Fruit fly (Drosophila melanogaster) whole organism, embryonic: Measurements from ENCODE around the gene CG43998.

ENCODE experiments used
- Asciz ChIP-seq: fragments of 200-800 bp; sonication (Bioruptor generic); optimal IDR thresholded peaks from 2 replicates; lab custom pipeline; 2017; ENCODE audit warnings: missing biosample characterization, mild to moderate bottlenecking, missing genetic modification characterization, missing genetic modification reagents
- CG10274 ChIP-seq: fragments of 200-800 bp; sonication (Bioruptor generic); optimal IDR thresholded peaks from 3 replicates; lab custom pipeline; 2017; ENCODE audit warnings: missing biosample characterization, mild to moderate bottlenecking, missing genetic modification characterization
- CG10565 ChIP-seq: fragments of 200-800 bp; sonication (Bioruptor generic); optimal IDR thresholded peaks from 3 replicates; lab custom pipeline; 2016; ENCODE audit warnings: missing biosample characterization, mild to moderate bottlenecking, missing genetic modification characterization
- CG11085 ChIP-seq: fragments of 200-800 bp; sonication (Bioruptor generic); IDR thresholded peaks from 2 replicates; pipeline ENCODE4 v1.3.6; 2022; ENCODE audit warnings: missing biosample characterization, missing genetic modification characterization
- CG14441 ChIP-seq: fragments of 200-800 bp; sonication (Bioruptor generic); IDR thresholded peaks from 2 replicates; pipeline ENCODE4 v1.3.6; 2022; ENCODE audit warnings: missing biosample characterization, missing genetic modification characterization
- CG17385 ChIP-seq: fragments of 200-800 bp; sonication (Bioruptor generic); optimal IDR thresholded peaks from 3 replicates; lab custom pipeline; 2018; ENCODE audit warnings: missing biosample characterization, mild to moderate bottlenecking, missing genetic modification characterization
- CG17568 ChIP-seq: fragments of 200-800 bp; sonication (Bioruptor generic); optimal IDR thresholded peaks from 2 replicates; lab custom pipeline; 2018; ENCODE audit warnings: missing biosample characterization, mild to moderate bottlenecking, missing genetic modification characterization, moderate library complexity
- CG2712 ChIP-seq: fragments of 200-800 bp; optimal IDR thresholded peaks from 3 replicates; lab custom pipeline; 2019; ENCODE audit warnings: missing biosample characterization, mild to moderate bottlenecking, missing genetic modification characterization, moderate library complexity
- CG33557 ChIP-seq: fragments of 200-800 bp; sonication (Bioruptor generic); optimal IDR thresholded peaks from 2 replicates; lab custom pipeline; 2019; ENCODE audit warnings: missing biosample characterization, mild to moderate bottlenecking, missing genetic modification characterization, moderate library complexity
- CG3847 ChIP-seq: fragments of 200-800 bp; sonication (Bioruptor generic); IDR thresholded peaks from 2 replicates; pipeline ENCODE4 v1.3.6; 2022; ENCODE audit warnings: missing biosample characterization, missing genetic modification characterization
- CG3995 ChIP-seq: fragments of 200-800 bp; sonication (Bioruptor generic); optimal IDR thresholded peaks from 3 replicates; lab custom pipeline; 2016; ENCODE audit warnings: missing biosample characterization, missing genetic modification characterization
- CG4360 ChIP-seq: fragments of 200-800 bp; sonication (Bioruptor generic); IDR thresholded peaks from 2 replicates; pipeline ENCODE4 v1.3.6; 2022; ENCODE audit warnings: missing biosample characterization, missing genetic modification characterization
- CG4730 ChIP-seq: fragments of 200-800 bp; sonication (Bioruptor generic); IDR thresholded peaks from 2 replicates; pipeline ENCODE4 v1.3.6; 2022; ENCODE audit warnings: missing biosample characterization, missing genetic modification characterization
- CG6689 ChIP-seq: fragments of 200-800 bp; sonication (Bioruptor generic); IDR thresholded peaks from 2 replicates; pipeline ENCODE4 v1.3.6; 2022; ENCODE audit warnings: missing biosample characterization, missing genetic modification characterization
- CG7839 ChIP-seq: fragments of 200-800 bp; sonication (Bioruptor generic); optimal IDR thresholded peaks from 3 replicates; lab custom pipeline; 2018; ENCODE audit warnings: missing biosample characterization, mild to moderate bottlenecking, missing genetic modification characterization, moderate library complexity
- CTCF ChIP-seq: fragments of 200-800 bp; sonication (Bioruptor generic); optimal IDR thresholded peaks from 2 replicates; lab custom pipeline; 2017; ENCODE audit warnings: missing biosample characterization, mild to moderate bottlenecking, missing genetic modification characterization, moderate library complexity
- Chrac-16 ChIP-seq: fragments of 200-800 bp; sonication (Bioruptor generic); optimal IDR thresholded peaks from 3 replicates; lab custom pipeline; 2016; ENCODE audit warnings: missing biosample characterization, missing genetic modification characterization
- Dp ChIP-seq: fragments of 200-800 bp; sonication (Bioruptor generic); optimal IDR thresholded peaks from 2 replicates; lab custom pipeline; 2018; ENCODE audit warnings: missing biosample characterization, mild to moderate bottlenecking, missing genetic modification characterization, moderate library complexity
- Lpt ChIP-seq: fragments of >200 bp; optimal IDR thresholded peaks from 2 replicates; lab custom pipeline; 2018; ENCODE audit warnings: missing biosample characterization, missing genetic modification characterization
- MESR4 ChIP-seq: fragments of 200-800 bp; sonication (Bioruptor generic); optimal IDR thresholded peaks from 2 replicates; lab custom pipeline; 2018; ENCODE audit warnings: missing biosample characterization, mild to moderate bottlenecking, missing genetic modification characterization, moderate library complexity
- MTF-1 ChIP-seq: fragments of 200-800 bp; sonication (Bioruptor generic); optimal IDR thresholded peaks from 2 replicates; lab custom pipeline; 2018; ENCODE audit warnings: missing biosample characterization, mild to moderate bottlenecking, missing genetic modification characterization, borderline replicate concordance
- Mrtf ChIP-seq: fragments of 200-800 bp; sonication (Bioruptor generic); IDR thresholded peaks from 3 replicates; pipeline ENCODE4 v1.3.6; 2022; ENCODE audit warnings: missing biosample characterization, missing genetic modification characterization
- aop ChIP-seq: fragments of 200-800 bp; sonication (Bioruptor generic); IDR thresholded peaks from 2 replicates; pipeline ENCODE4 v1.3.6; 2022; ENCODE audit warnings: missing biosample characterization, missing genetic modification characterization
- bcd ChIP-seq: fragments of 200-800 bp; sonication (Bioruptor generic); optimal IDR thresholded peaks from 2 replicates; lab custom pipeline; 2017; ENCODE audit warnings: missing biosample characterization, mild to moderate bottlenecking, missing genetic modification characterization
- bowl ChIP-seq: fragments of 200-800 bp; sonication (Bioruptor generic); IDR thresholded peaks from 2 replicates; pipeline ENCODE4 v1.3.6; 2022; ENCODE audit warnings: missing biosample characterization, missing genetic modification characterization
- br ChIP-seq: fragments of >200 bp; optimal IDR thresholded peaks from 2 replicates; lab custom pipeline; 2017
- chinmo ChIP-seq: fragments of 200-800 bp; sonication (Bioruptor generic); IDR thresholded peaks from 4 replicates; pipeline ENCODE4 v1.3.6; 2022; ENCODE audit warnings: missing biosample characterization, missing genetic modification characterization; ENCODE audit not compliant: partially characterized antibody
- crc ChIP-seq: fragments of 200-800 bp; sonication (Bioruptor generic); optimal IDR thresholded peaks from 2 replicates; lab custom pipeline; 2016; ENCODE audit warnings: missing biosample characterization, missing genetic modification characterization
- dan ChIP-seq: fragments of 200-800 bp; sonication (Bioruptor generic); IDR thresholded peaks from 2 replicates; pipeline ENCODE4 v1.3.6; 2022; ENCODE audit warnings: missing biosample characterization, missing genetic modification characterization
- danr ChIP-seq: fragments of 200-800 bp; sonication (Bioruptor generic); IDR thresholded peaks from 2 replicates; pipeline ENCODE4 v1.3.6; 2022; ENCODE audit warnings: missing biosample characterization, missing genetic modification characterization
- dysf ChIP-seq: fragments of 200-800 bp; sonication (Bioruptor generic); IDR thresholded peaks from 3 replicates; pipeline ENCODE4 v1.3.6; 2022; ENCODE audit warnings: missing biosample characterization, missing genetic modification characterization
- hbn ChIP-seq: fragments of 200-800 bp; sonication (Bioruptor generic); IDR thresholded peaks from 2 replicates; pipeline ENCODE4 v1.3.6; 2022; ENCODE audit warnings: missing biosample characterization, missing genetic modification characterization; ENCODE audit not compliant: partially characterized antibody
- ind ChIP-seq: fragments of 200-800 bp; sonication (Bioruptor generic); optimal IDR thresholded peaks from 3 replicates; lab custom pipeline; 2016; ENCODE audit warnings: missing biosample characterization, missing genetic modification characterization
- jigr1 ChIP-seq: fragments of 200-800 bp; sonication (Bioruptor generic); IDR thresholded peaks from 3 replicates; pipeline ENCODE4 v1.3.6; 2022; ENCODE audit warnings: missing biosample characterization, missing genetic modification characterization
- klu ChIP-seq: fragments of 200-800 bp; sonication (Bioruptor generic); IDR thresholded peaks from 2 replicates; pipeline ENCODE4 v1.3.6; 2022; ENCODE audit warnings: missing biosample characterization, missing genetic modification characterization
- maf-S ChIP-seq: fragments of 200-800 bp; sonication (Bioruptor generic); optimal IDR thresholded peaks from 2 replicates; lab custom pipeline; 2016; ENCODE audit warnings: missing biosample characterization, missing genetic modification characterization
- nom ChIP-seq: fragments of 200-800 bp; sonication (Bioruptor generic); optimal IDR thresholded peaks from 2 replicates; lab custom pipeline; 2017; ENCODE audit warnings: missing biosample characterization, missing genetic modification characterization, mild to moderate bottlenecking, moderate library complexity, missing genetic modification reagents
- org-1 ChIP-seq: fragments of 200-800 bp; sonication (Bioruptor generic); optimal IDR thresholded peaks from 2 replicates; lab custom pipeline; 2017; ENCODE audit warnings: missing biosample characterization, missing genetic modification characterization
- pros ChIP-seq: fragments of 200-800 bp; sonication (Bioruptor generic); optimal IDR thresholded peaks from 3 replicates; lab custom pipeline; 2019; ENCODE audit warnings: missing biosample characterization, mild to moderate bottlenecking, missing genetic modification characterization, moderate library complexity
- pzg ChIP-seq: fragments of 200-800 bp; sonication (Bioruptor generic); optimal IDR thresholded peaks from 3 replicates; lab custom pipeline; 2018; ENCODE audit warnings: missing biosample characterization, mild to moderate bottlenecking, missing genetic modification characterization, moderate library complexity
- rib ChIP-seq: fragments of 200-800 bp; sonication (Bioruptor generic); IDR thresholded peaks from 2 replicates; pipeline ENCODE4 v1.3.6; 2022; ENCODE audit warnings: missing biosample characterization, missing genetic modification characterization
- sim ChIP-seq: fragments of 200-800 bp; sonication (Bioruptor generic); IDR thresholded peaks from 2 replicates; pipeline ENCODE4 v1.3.6; 2022; ENCODE audit warnings: missing biosample characterization, missing genetic modification characterization
- sima ChIP-seq: fragments of 200-800 bp; sonication (Bioruptor generic); optimal IDR thresholded peaks from 2 replicates; lab custom pipeline; 2016; ENCODE audit warnings: missing biosample characterization, missing genetic modification characterization
- slp2 ChIP-seq: fragments of 200-800 bp; sonication (Bioruptor generic); optimal IDR thresholded peaks from 2 replicates; lab custom pipeline; 2016; ENCODE audit warnings: missing biosample characterization, missing genetic modification characterization
- sr ChIP-seq: fragments of 200-800 bp; sonication (Bioruptor generic); IDR thresholded peaks from 3 replicates; pipeline ENCODE4 v1.3.6; 2022; ENCODE audit warnings: missing biosample characterization, missing genetic modification characterization
- stc ChIP-seq: fragments of 200-800 bp; sonication (Bioruptor generic); IDR thresholded peaks from 2 replicates; pipeline ENCODE4 v1.3.6; 2022; ENCODE audit warnings: missing biosample characterization, missing genetic modification characterization

Gene CG43998

dm6 chr3R:23888273-23889220 is 40.3 kb downstream of the CG43998 start (continued):
- TF ChIP-seq danr (GFP tag; lab: Robert Waterston, UW) (no peak), ind (GFP tag; lab: Kevin White, UChicago) (peak; percentile 25), Asciz (GFP tag; lab: Kevin White, UChicago) (no peak), org-1 (GFP tag; lab: Kevin White, UChicago) (no peak), chinmo (GFP tag; lab: Robert Waterston, UW) (0 out of 4 replicates have a peak, but pooled peaks have one; percentile 26), Mrtf (GFP tag; lab: Robert Waterston, UW) (no peak), CG3995 (no peak), pros (GFP tag; lab: Kevin White, UChicago) (peak; percentile 28), CG14441 (GFP tag; lab: Robert Waterston, UW) (0 out of 2 replicates have a peak, but pooled peaks have one; percentile 20), rib (no peak), klu (GFP tag; lab: Robert Waterston, UW) (no peak), MTF-1 (GFP tag; lab: Kevin White, UChicago) (no peak), jigr1 (GFP tag; lab: Robert Waterston, UW) (no peak), dan (GFP tag; lab: Robert Waterston, UW) (no peak), CG2712 (tag; lab: Kevin White, UChicago) (peak; percentile 36), nom (no peak), CG11085 (no peak), sim (GFP tag; lab: Robert Waterston, UW) (no peak), Lpt (GFP tag; lab: Kevin White, UChicago) (no peak), CG6689 (GFP tag; lab: Robert Waterston, UW) (no peak; the same call in 1 of the 2 replicates), sima (GFP tag; lab: Kevin White, UChicago) (no peak), maf-S (GFP tag; lab: Kevin White, UChicago) (peak; percentile 4), dysf (GFP tag; lab: Robert Waterston, UW) (peak; percentile 46; the same call in 1 of the 3 replicates), br (no peak), CG7839 (tag; lab: Kevin White, UChicago) (peak; percentile 30), CG17568 (GFP tag; lab: Kevin White, UChicago) (no peak), pzg (GFP tag; lab: Kevin White, UChicago) (no peak), bowl (GFP tag; lab: Robert Waterston, UW) (no peak), stc (GFP tag; lab: Robert Waterston, UW) (no peak), CG10565 (GFP tag; lab: Kevin White, UChicago) (no peak), aop (0 out of 2 replicates have a peak, but pooled peaks have one; percentile 30), Chrac-16 (GFP tag; lab: Kevin White, UChicago) (no peak), CG33557 (GFP tag; lab: Kevin White, UChicago) (no peak), CG10274 (GFP tag; lab: Kevin White, UChicago) (no peak), crc (GFP tag; lab: Kevin White, UChicago) (no peak), CG4730 (0 out of 2 replicates have a peak, but pooled peaks have one; percentile 30), Dp (GFP tag; lab: Kevin White, UChicago) (no peak), bcd (GFP tag; lab: Kevin White, UChicago) (peak; percentile 5), CG17385 (GFP tag; lab: Kevin White, UChicago) (peak; percentile 29), CG3847 (GFP tag; lab: Robert Waterston, UW) (no peak), MESR4 (GFP tag; lab: Kevin White, UChicago) (no peak), hbn (no peak), sr (no peak), CG4360 (GFP tag; lab: Robert Waterston, UW) (peak; percentile 73), slp2 (no peak), CTCF (GFP tag; lab: Kevin White, UChicago) (no peak)
